Worm (Caenorhabditis elegans): ENCODE data around the gene slc-17.9.

ce11 chrX:9785865-9786264 is 21.1 kb upstream of the slc-17.9 start:
- TF ChIP-seq snpc-4 (tag; optimal IDR thresholded peaks at IDR 0.05) (no peak), ces-1 (GFP tag; optimal IDR thresholded peaks at IDR 0.05) (no peak), unc-62 (GFP tag; optimal IDR thresholded peaks at IDR 0.05) (no peak), nhr-28 (tag; optimal IDR thresholded peaks at IDR 0.05) (no peak), nhr-76 (tag; optimal IDR thresholded peaks at IDR 0.05) (no peak), blmp-1 (tag; optimal IDR thresholded peaks at IDR 0.05) (no peak), pha-4 (tag; optimal IDR thresholded peaks at IDR 0.05) (no peak), unc-39 (tag; optimal IDR thresholded peaks at IDR 0.05) (no peak)
